2 fruit fly cellular contexts compared by ENCODE assay signal in the genomic region with DNA sequence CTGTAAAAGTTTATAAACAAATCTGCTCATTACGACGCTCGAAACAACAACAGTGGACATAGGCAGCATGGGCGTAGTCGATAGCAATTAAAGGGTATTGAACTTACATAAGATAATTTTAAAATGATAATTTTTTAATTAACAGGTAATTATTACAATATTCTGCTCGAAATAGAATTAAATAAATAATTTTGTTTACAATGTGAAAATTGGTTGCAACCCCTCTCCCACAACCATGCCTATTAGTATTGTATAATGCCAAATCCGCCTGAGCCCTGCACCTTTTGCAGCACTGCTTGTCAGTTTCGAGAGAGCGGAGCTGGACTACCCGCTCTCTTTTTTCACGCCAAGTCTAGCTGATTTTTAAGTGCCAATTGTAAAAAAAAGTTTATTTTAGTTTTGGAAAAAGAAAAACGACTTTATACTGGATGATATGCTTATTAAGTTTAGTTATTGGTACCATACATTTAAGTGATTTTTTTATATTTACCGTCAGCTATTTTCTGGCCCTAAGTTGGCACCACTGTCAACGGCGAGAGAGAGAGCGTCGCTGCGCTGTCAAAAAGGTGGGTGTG.
TF ChIP-seq lines count a peak whose summit lies in the region.

A gene (minus strand): TSS at position 51 of the 575 bp plus-strand sequence.
A gene (plus strand): TSS at position 403 of the 575 bp plus-strand sequence.

TF ChIP-seq in whole organism, embryonic, 481 proteins besides CTCF, POLR2A, EP300 and RAD21 (continued from another document and continues in another):
- TF ChIP-seq CG31365 (tag; optimal IDR thresholded peaks at IDR 0.05; lab: Kevin White, UChicago) (peak; percentile 94), kni (GFP tag; optimal IDR thresholded peaks at IDR 0.05; lab: Kevin White, UChicago) (peak; percentile 96), tap (tag; optimal IDR thresholded peaks at IDR 0.05; lab: Kevin White, UChicago) (peak; percentile 100), sens (GFP tag; lab: Kevin White, UChicago) (peak; percentile 100), Doc3 (GFP tag; IDR thresholded peaks at IDR 0.05; lab: Robert Waterston, UW; ENCODE audit: partially characterized antibody) (0 out of 3 replicates have a peak, but pooled peaks have one; percentile 35), run (tag; optimal IDR thresholded peaks at IDR 0.05; lab: Kevin White, UChicago) (peak; percentile 99), pnt (GFP tag; optimal IDR thresholded peaks at IDR 0.05; lab: Kevin White, UChicago) (peak; percentile 98), CG14667 (GFP tag; IDR thresholded peaks at IDR 0.05; lab: Robert Waterston, UW) (peak; percentile 100), CG33557 (GFP tag; optimal IDR thresholded peaks at IDR 0.05; lab: Kevin White, UChicago) (peak; percentile 99), unc-4 (GFP tag; IDR thresholded peaks at IDR 0.05; lab: Robert Waterston, UW; ENCODE audit: partially characterized antibody) (no peak), Antp (GFP tag; optimal IDR thresholded peaks at IDR 0.05; lab: Kevin White, UChicago) (peak; percentile 94), fd64A (GFP tag; optimal IDR thresholded peaks at IDR 0.05; lab: Kevin White, UChicago) (peak; percentile 99), kah (GFP tag; optimal IDR thresholded peaks at IDR 0.05; lab: Kevin White, UChicago) (peak; percentile 98), Abd-B (GFP tag; optimal IDR thresholded peaks at IDR 0.05; lab: Kevin White, UChicago) (peak; percentile 100), CG4282 (GFP tag; optimal IDR thresholded peaks at IDR 0.05; lab: Kevin White, UChicago) (peak; percentile 95), jigr1 (GFP tag; IDR thresholded peaks at IDR 0.05; lab: Robert Waterston, UW) (peak; percentile 100), hkb (optimal IDR thresholded peaks at IDR 0.05; lab: Kevin White, UChicago) (peak; percentile 73), hkb (GFP tag; IDR thresholded peaks at IDR 0.05; lab: Robert Waterston, UW) (peak; percentile 100), bigmax (GFP tag; optimal IDR thresholded peaks at IDR 0.05; lab: Kevin White, UChicago) (peak; percentile 84), CG13287 (GFP tag; IDR thresholded peaks at IDR 0.05; lab: Robert Waterston, UW; ENCODE audit: partially characterized antibody) (peak; percentile 28; the same call in 1 of the 2 replicates), hb (GFP tag; IDR thresholded peaks at IDR 0.05; lab: Robert Waterston, UW; ENCODE audit: partially characterized antibody) (no peak), CG17829 (tag; optimal IDR thresholded peaks at IDR 0.05; lab: Kevin White, UChicago) (peak; percentile 100), CG30431 (GFP tag; optimal IDR thresholded peaks at IDR 0.05; lab: Kevin White, UChicago) (peak; percentile 99), Max (GFP tag; optimal IDR thresholded peaks at IDR 0.05; lab: Kevin White, UChicago) (peak; percentile 99), CG17361 (GFP tag; IDR thresholded peaks at IDR 0.05; lab: Robert Waterston, UW) (peak; percentile 100), CG12104 (GFP tag; optimal IDR thresholded peaks at IDR 0.05; lab: Kevin White, UChicago) (peak; percentile 99), usp (GFP tag; optimal IDR thresholded peaks at IDR 0.05; lab: Kevin White, UChicago) (no peak), mirr (GFP tag; optimal IDR thresholded peaks at IDR 0.05; lab: Kevin White, UChicago) (peak; percentile 99), CG4707 (GFP tag; optimal IDR thresholded peaks at IDR 0.05; lab: Kevin White, UChicago) (peak; percentile 97), amos (GFP tag; IDR thresholded peaks at IDR 0.05; lab: Robert Waterston, UW; ENCODE audit: partially characterized antibody) (peak; percentile 37; the same call in 1 of the 2 replicates), wdn (GFP tag; IDR thresholded peaks at IDR 0.05; lab: Robert Waterston, UW) (peak; percentile 100), sqz (GFP tag; optimal IDR thresholded peaks at IDR 0.05; lab: Kevin White, UChicago) (peak; percentile 99), bbx (GFP tag; IDR thresholded peaks at IDR 0.05; lab: Robert Waterston, UW; ENCODE audit: partially characterized antibody) (no peak), CG42726 (GFP tag; IDR thresholded peaks at IDR 0.05; lab: Robert Waterston, UW; ENCODE audit: partially characterized antibody) (0 out of 2 replicates have a peak, but pooled peaks have one; percentile 32), CG4328 (GFP tag; optimal IDR thresholded peaks at IDR 0.05; lab: Kevin White, UChicago) (peak; percentile 100), CG13775 (GFP tag; optimal IDR thresholded peaks at IDR 0.05; lab: Kevin White, UChicago) (peak; percentile 100), CrebB (tag; optimal IDR thresholded peaks at IDR 0.05; lab: Kevin White, UChicago) (peak; percentile 99), lab (GFP tag; optimal IDR thresholded peaks at IDR 0.05; lab: Kevin White, UChicago) (peak; percentile 100), unpg (GFP tag; optimal IDR thresholded peaks at IDR 0.05; lab: Kevin White, UChicago) (peak; percentile 100), CG9797 (GFP tag; optimal IDR thresholded peaks at IDR 0.05; lab: Kevin White, UChicago) (peak; percentile 60), D19A (tag; optimal IDR thresholded peaks at IDR 0.05; lab: Kevin White, UChicago) (peak; percentile 98), Asciz (GFP tag; optimal IDR thresholded peaks at IDR 0.05; lab: Kevin White, UChicago) (peak; percentile 99), Opbp (GFP tag; IDR thresholded peaks at IDR 0.05; lab: Robert Waterston, UW; ENCODE audit: partially characterized antibody) (0 out of 3 replicates have a peak, but pooled peaks have one; percentile 31), CG17359 (tag; optimal IDR thresholded peaks at IDR 0.05; lab: Kevin White, UChicago) (peak; percentile 100), pho (GFP tag; optimal IDR thresholded peaks at IDR 0.05; lab: Kevin White, UChicago) (peak; percentile 99), vnd (GFP tag; IDR thresholded peaks at IDR 0.05; lab: Robert Waterston, UW; ENCODE audit: partially characterized antibody) (no peak), HLH3B (GFP tag; IDR thresholded peaks at IDR 0.05; lab: Robert Waterston, UW) (peak; percentile 100), CG10431 (GFP tag; optimal IDR thresholded peaks at IDR 0.05; lab: Kevin White, UChicago) (peak; percentile 98), MTF-1 (GFP tag; optimal IDR thresholded peaks at IDR 0.05; lab: Kevin White, UChicago; ENCODE audit: borderline replicate concordance) (peak; percentile 99), Ets97D (GFP tag; optimal IDR thresholded peaks at IDR 0.05; lab: Kevin White, UChicago) (peak; percentile 95), vvl (GFP tag; IDR thresholded peaks at IDR 0.05; lab: Robert Waterston, UW) (peak; percentile 100), CG9215 (GFP tag; IDR thresholded peaks at IDR 0.05; lab: Robert Waterston, UW) (peak; percentile 99), ftz-f1 (GFP tag; optimal IDR thresholded peaks at IDR 0.05; lab: Kevin White, UChicago) (peak; percentile 93), br (optimal IDR thresholded peaks at IDR 0.05; lab: Kevin White, UChicago) (no peak), CG8478 (optimal IDR thresholded peaks at IDR 0.05; lab: Kevin White, UChicago) (no peak), Xbp1 (GFP tag; optimal IDR thresholded peaks at IDR 0.05; lab: Kevin White, UChicago) (peak; percentile 100), CG10543 (GFP tag; optimal IDR thresholded peaks at IDR 0.05; lab: Kevin White, UChicago) (peak; percentile 99), CG4617 (GFP tag; optimal IDR thresholded peaks at IDR 0.05; lab: Kevin White, UChicago; ENCODE audit: borderline replicate concordance) (peak; percentile 100)

TF ChIP-seq in whole organism, prepupa, 60 proteins besides CTCF, POLR2A, EP300 and RAD21 (continued from another document):
- TF ChIP-seq fd59A (GFP tag; optimal IDR thresholded peaks at IDR 0.05; lab: Kevin White, UChicago) (peak; percentile 99), pdm3 (GFP tag; optimal IDR thresholded peaks at IDR 0.05; lab: Kevin White, UChicago) (peak; percentile 99), svp (GFP tag; lab: Kevin White, UChicago) (peak; percentile 100), CG6163 (GFP tag; IDR thresholded peaks at IDR 0.05; lab: Robert Waterston, UW) (peak; percentile 100), Eip75B (GFP tag; optimal IDR thresholded peaks at IDR 0.05; lab: Kevin White, UChicago) (peak; percentile 99), CG4318 (GFP tag; optimal IDR thresholded peaks at IDR 0.05; lab: Kevin White, UChicago) (peak; percentile 99), fkh (GFP tag; optimal IDR thresholded peaks at IDR 0.05; lab: Kevin White, UChicago) (peak; percentile 98), ss (GFP tag; optimal IDR thresholded peaks at IDR 0.05; lab: Kevin White, UChicago) (peak; percentile 98 to 99), Eip78C (GFP tag; lab: Kevin White, UChicago) (peak; percentile 100), CG10631 (GFP tag; optimal IDR thresholded peaks at IDR 0.05; lab: Kevin White, UChicago) (peak; percentile 100), acj6 (GFP tag; optimal IDR thresholded peaks at IDR 0.05; lab: Kevin White, UChicago) (peak; percentile 100), CG16779 (tag; optimal IDR thresholded peaks at IDR 0.05; lab: Kevin White, UChicago) (peak; percentile 99), Hr39 (GFP tag; optimal IDR thresholded peaks at IDR 0.05; lab: Kevin White, UChicago) (peak; percentile 99)
TF ChIP-seq in whole organism, prepupa: peak in this region for 60.
